Fruit fly (Drosophila melanogaster): ENCODE data around the gene Rhp.

Rhp gene

DNA sequence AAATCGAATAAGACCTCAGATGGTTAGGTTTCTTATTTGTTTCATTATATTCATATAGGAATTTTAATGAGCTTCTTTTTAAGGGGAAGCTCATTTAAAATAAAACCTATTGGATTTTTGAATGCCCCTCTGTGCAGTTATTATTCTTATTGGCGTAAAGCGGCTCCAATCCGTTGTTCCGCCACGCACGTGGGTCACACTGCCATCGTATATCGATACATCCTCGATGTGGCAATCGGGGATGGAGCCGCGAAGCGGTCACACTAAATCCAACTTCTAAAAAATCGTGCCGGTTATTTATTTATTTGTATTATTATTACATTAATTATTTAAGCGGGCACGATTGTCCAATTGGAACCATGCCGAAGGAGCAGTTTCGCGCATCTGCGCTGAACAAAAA, 26.0 kb upstream of the Rhp start, which contains the start of gene Polr3A:
Gene Polr3A (plus strand): TSS at position 234 of the 400 bp plus-strand sequence.
- TF ChIP-seq Pif1B (GFP tag; optimal IDR thresholded peaks at IDR 0.05) (no peak), CG12605 (GFP tag; IDR thresholded peaks at IDR 0.05) (no peak), CG8159 (tag; optimal IDR thresholded peaks at IDR 0.05) (no peak), CG4496 (GFP tag; IDR thresholded peaks at IDR 0.05) (no peak), CG17806 (tag; optimal IDR thresholded peaks at IDR 0.05) (no peak), CG15710 (tag; optimal IDR thresholded peaks at IDR 0.05) (no peak), CG34367 (tag; optimal IDR thresholded peaks at IDR 0.05) (no peak), D1 (tag; optimal IDR thresholded peaks at IDR 0.05) (no peak), Ets98B (GFP tag; IDR thresholded peaks at IDR 0.05) (no peak), EcR (GFP tag; optimal IDR thresholded peaks at IDR 0.05) (no peak), CG32121 (GFP tag; IDR thresholded peaks at IDR 0.05) (no peak)

- no peak for TF ChIP-seq D1 (tag; optimal IDR thresholded peaks at IDR 0.05)
- no peak for TF ChIP-seq CG8301 (tag; optimal IDR thresholded peaks at IDR 0.05)
- no peak for TF ChIP-seq rn (GFP tag; IDR thresholded peaks at IDR 0.05)
- TF ChIP-seq Ets98B (GFP tag; IDR thresholded peaks at IDR 0.05): no peak
- no peak for TF ChIP-seq Pif1B (GFP tag; optimal IDR thresholded peaks at IDR 0.05)
- no peak for TF ChIP-seq gl (tag; optimal IDR thresholded peaks at IDR 0.05)
- no peak for TF ChIP-seq CG8159 (tag; optimal IDR thresholded peaks at IDR 0.05)
- TF ChIP-seq Pif1A (GFP tag; optimal IDR thresholded peaks at IDR 0.05): no peak
- no peak for TF ChIP-seq CG13204 (GFP tag; optimal IDR thresholded peaks at IDR 0.05)
- TF ChIP-seq CG17806 (tag; optimal IDR thresholded peaks at IDR 0.05): no peak
- TF ChIP-seq CG15710 (tag; optimal IDR thresholded peaks at IDR 0.05): no peak
These were observed 22.3 kb upstream of the Rhp start, which contains the start of gene CG8952 for dm6 chrX:15766395-15766866. Gene CG8952 (minus strand): TSS chrX:15766445.

DNA sequence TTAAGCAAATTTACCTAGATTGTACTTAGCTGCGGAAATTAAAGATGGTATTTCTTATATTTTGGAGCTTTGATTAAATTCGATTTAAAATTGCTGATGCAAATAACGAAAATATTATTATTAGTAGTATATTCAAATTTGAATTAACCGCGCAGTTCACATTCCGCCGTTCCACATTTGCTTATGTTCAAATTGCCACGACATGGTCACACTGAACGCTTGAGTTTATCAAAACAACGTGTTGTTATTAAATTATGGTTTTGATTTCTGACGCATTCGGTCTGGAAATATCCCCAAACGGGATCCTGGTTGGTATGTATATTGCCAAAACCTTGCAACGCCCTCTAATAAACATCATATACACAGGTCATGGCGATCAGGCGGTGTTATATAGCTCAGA, 19.2 kb upstream of the Rhp start, which contains the start of gene CG33172:
Gene CG33172 (plus strand): TSS at position 208 of the 400 bp plus-strand sequence.
- TF ChIP-seq gl (tag; optimal IDR thresholded peaks at IDR 0.05) (no peak), Pif1B (GFP tag; optimal IDR thresholded peaks at IDR 0.05) (no peak), CG14655 (GFP tag; optimal IDR thresholded peaks at IDR 0.05) (no peak), CG32121 (GFP tag; IDR thresholded peaks at IDR 0.05) (no peak), CG10348 (GFP tag; IDR thresholded peaks at IDR 0.05) (no peak), CG4496 (GFP tag; IDR thresholded peaks at IDR 0.05) (no peak), Ets98B (GFP tag; IDR thresholded peaks at IDR 0.05) (no peak), EcR (GFP tag; optimal IDR thresholded peaks at IDR 0.05) (no peak), CG12605 (GFP tag; IDR thresholded peaks at IDR 0.05) (no peak), rn (GFP tag; IDR thresholded peaks at IDR 0.05) (no peak), CG8301 (tag; optimal IDR thresholded peaks at IDR 0.05) (no peak), Snoo (tag; optimal IDR thresholded peaks at IDR 0.05) (no peak), CG13204 (GFP tag; optimal IDR thresholded peaks at IDR 0.05) (no peak), fd96Ca (GFP tag; IDR thresholded peaks at IDR 0.05) (no peak), CG8159 (tag; optimal IDR thresholded peaks at IDR 0.05) (no peak), CG34367 (tag; optimal IDR thresholded peaks at IDR 0.05) (no peak), D1 (tag; optimal IDR thresholded peaks at IDR 0.05) (no peak), CG17806 (tag; optimal IDR thresholded peaks at IDR 0.05) (no peak)

DNA sequence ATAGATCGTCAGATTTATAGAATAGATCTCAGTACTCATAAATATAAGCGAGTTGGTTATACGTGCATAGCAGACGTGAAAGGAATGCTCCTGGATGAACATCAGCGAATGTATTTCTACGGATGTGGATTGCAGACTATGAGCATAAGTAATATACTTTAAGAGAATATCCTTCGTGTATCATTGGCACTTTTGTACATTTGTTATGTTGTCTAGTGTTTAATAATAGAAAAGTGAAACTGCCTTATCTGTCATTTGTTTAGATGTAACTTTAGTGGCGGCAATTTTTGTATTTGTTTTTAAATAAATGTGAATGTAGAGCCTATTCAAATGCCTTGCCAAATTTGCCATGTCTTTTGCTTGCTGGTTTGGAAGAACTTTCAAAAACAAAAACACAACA, 16.0 kb upstream of the Rhp start, which contains the start of gene CG43672:
Gene CG43672 (plus strand): TSS at position 301 of the 400 bp plus-strand sequence.
- TF ChIP-seq CG15710 (tag; optimal IDR thresholded peaks at IDR 0.05): no peak
- TF ChIP-seq CG8159 (tag; optimal IDR thresholded peaks at IDR 0.05): no peak
- TF ChIP-seq CG34367 (tag; optimal IDR thresholded peaks at IDR 0.05): no peak
- TF ChIP-seq CG32121 (GFP tag; IDR thresholded peaks at IDR 0.05): no peak
- no peak for TF ChIP-seq CG17806 (tag; optimal IDR thresholded peaks at IDR 0.05)
- TF ChIP-seq CG13204 (GFP tag; optimal IDR thresholded peaks at IDR 0.05): no peak
- TF ChIP-seq CG14655 (GFP tag; optimal IDR thresholded peaks at IDR 0.05): no peak
- TF ChIP-seq Pif1B (GFP tag; optimal IDR thresholded peaks at IDR 0.05): no peak
- no peak for TF ChIP-seq Snoo (tag; optimal IDR thresholded peaks at IDR 0.05)
- TF ChIP-seq fd96Ca (GFP tag; IDR thresholded peaks at IDR 0.05): no peak
- no peak for TF ChIP-seq rn (GFP tag; IDR thresholded peaks at IDR 0.05)

dm6 chrX:15778846-15779245, 9.9 kb upstream of the Rhp start, which contains the start of gene CG43673:
Gene CG43673 (plus strand): TSS chrX:15779146.
- no peak for TF ChIP-seq CG8301 (tag; optimal IDR thresholded peaks at IDR 0.05)
- no peak for TF ChIP-seq CG17806 (tag; optimal IDR thresholded peaks at IDR 0.05)
- TF ChIP-seq gl (tag; optimal IDR thresholded peaks at IDR 0.05): no peak
- TF ChIP-seq fd96Ca (GFP tag; IDR thresholded peaks at IDR 0.05): no peak
- no peak for TF ChIP-seq rn (GFP tag; IDR thresholded peaks at IDR 0.05)
- no peak for TF ChIP-seq CG15710 (tag; optimal IDR thresholded peaks at IDR 0.05)
- no peak for TF ChIP-seq CG32121 (GFP tag; IDR thresholded peaks at IDR 0.05)
- TF ChIP-seq CG14655 (GFP tag; optimal IDR thresholded peaks at IDR 0.05): no peak
- no peak for TF ChIP-seq Snoo (tag; optimal IDR thresholded peaks at IDR 0.05)
- no peak for TF ChIP-seq CG4496 (GFP tag; IDR thresholded peaks at IDR 0.05)
- no peak for TF ChIP-seq CG12605 (GFP tag; IDR thresholded peaks at IDR 0.05)

DNA sequence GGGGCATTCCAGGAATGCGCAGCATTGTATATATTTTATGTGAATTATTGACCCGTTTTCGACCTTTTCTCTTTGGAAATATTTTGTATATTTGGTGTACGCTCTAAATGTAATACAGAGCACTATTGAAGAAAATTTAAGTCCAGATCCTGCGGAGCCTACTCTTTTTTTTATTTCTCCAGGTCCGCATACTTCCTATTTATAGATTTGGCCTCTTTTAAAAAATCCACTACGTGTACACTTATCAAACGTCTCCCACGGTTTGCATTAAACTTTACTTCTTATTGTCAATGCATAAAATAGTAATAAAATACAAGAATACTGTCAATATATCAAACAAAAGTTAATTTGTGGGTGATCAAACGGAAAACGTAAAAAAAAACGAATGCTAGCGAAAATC, 5.1 kb upstream of the Rhp start, which contains the start of gene Efhc1.1:
Gene Efhc1.1 (minus strand): TSS at position 101 of the 400 bp plus-strand sequence.
- TF ChIP-seq CG8159 (tag; optimal IDR thresholded peaks at IDR 0.05) (no peak), fd96Ca (GFP tag; IDR thresholded peaks at IDR 0.05) (no peak), Ets98B (GFP tag; IDR thresholded peaks at IDR 0.05) (no peak), CG15710 (tag; optimal IDR thresholded peaks at IDR 0.05) (no peak)
